Fruit fly (Drosophila melanogaster) whole organism, wandering third instar larva: ENCODE data around the gene PIG-Wb.
A peak's percentile ranks its signal among the peaks of the same experiment; 100 is the strongest.

Experiments used
- CG32264 ChIP-seq: fragments of 200-800 bp; sonication (Bioruptor generic); optimal IDR thresholded peaks from 2 replicates; lab custom pipeline; 2016; ENCODE audit warnings: missing biosample characterization, missing genetic modification characterization
- Dfd ChIP-seq: fragments of >200 bp; optimal IDR thresholded peaks from 2 replicates; lab custom pipeline; 2017; ENCODE audit warnings: missing biosample characterization, missing genetic modification characterization
- Dif ChIP-seq: fragments of 200-275, 200-300 bp; sonication (Bioruptor generic); optimal IDR thresholded peaks from 2 replicates; lab custom pipeline; 2018; ENCODE audit warnings: missing biosample characterization, missing genetic modification characterization; ENCODE audit not compliant: partially characterized antibody
- HLH106 ChIP-seq: fragments of 200-800 bp; optimal IDR thresholded peaks from 3 replicates; lab custom pipeline; 2019; ENCODE audit warnings: missing biosample characterization, mild to moderate bottlenecking, missing genetic modification characterization, moderate library complexity
- Hnf4 ChIP-seq: fragments of 200-800 bp; sonication (Bioruptor generic); optimal IDR thresholded peaks from 2 replicates; lab custom pipeline; 2016; ENCODE audit warnings: missing biosample characterization, mild to moderate bottlenecking, missing genetic modification characterization
- Hr78 ChIP-seq: fragments of >200 bp; optimal IDR thresholded peaks from 2 replicates; lab custom pipeline; 2017; ENCODE audit warnings: missing biosample characterization, missing genetic modification characterization
- Hr83 ChIP-seq: fragments of 200-300 bp; sonication (Bioruptor generic); optimal IDR thresholded peaks from 2 replicates; lab custom pipeline; 2016; ENCODE audit warnings: missing biosample characterization, mild to moderate bottlenecking, missing genetic modification characterization, moderate library complexity; ENCODE audit not compliant: poor library complexity, severe bottlenecking
- Jra ChIP-seq: sonication (Bioruptor generic); optimal IDR thresholded peaks from 2 replicates; lab custom pipeline; 2016; ENCODE audit warnings: missing biosample characterization, missing genetic modification characterization
- Mio ChIP-seq: sonication (Bioruptor generic); optimal IDR thresholded peaks from 2 replicates; lab custom pipeline; 2016; ENCODE audit warnings: missing biosample characterization, missing genetic modification characterization
- Myc ChIP-seq: fragments of >200 bp; optimal IDR thresholded peaks from 2 replicates; lab custom pipeline; 2017
- N ChIP-seq: fragments of >200 bp; optimal IDR thresholded peaks from 2 replicates; lab custom pipeline; 2018; ENCODE audit warnings: missing biosample characterization, missing external identifiers, missing genetic modification characterization
- OdsH ChIP-seq: fragments of 200-800 bp; sonication (Bioruptor generic); optimal IDR thresholded peaks from 2 replicates; lab custom pipeline; 2016; ENCODE audit warnings: missing biosample characterization, mild to moderate bottlenecking, missing genetic modification characterization
- Rel ChIP-seq, 2 experiments: fragments of 200-800 bp; sonication (Bioruptor generic) in 1 of 2; optimal IDR thresholded peaks; 2 replicates in 1 of 2; 3 replicates in 1 of 2; lab custom pipeline; 2016 to 2019; ENCODE audit warnings: mild to moderate bottlenecking in 2 of 2, missing biosample characterization in 2 of 2, missing genetic modification characterization in 2 of 2, moderate library complexity in 1 of 2
- Sp1 ChIP-seq: fragments of 200-800 bp; sonication (Bioruptor generic); optimal IDR thresholded peaks from 3 replicates; lab custom pipeline; 2019; ENCODE audit warnings: missing biosample characterization, mild to moderate bottlenecking, missing genetic modification characterization, moderate library complexity
- Vsx2 ChIP-seq: fragments of 200-300, 225-300 bp; sonication (Bioruptor generic); optimal IDR thresholded peaks from 2 replicates; lab custom pipeline; 2018; ENCODE audit warnings: missing biosample characterization, missing genetic modification characterization; ENCODE audit not compliant: partially characterized antibody
- br ChIP-seq: fragments of 200-800 bp; sonication (Bioruptor generic); optimal IDR thresholded peaks from 2 replicates; lab custom pipeline; 2016; ENCODE audit warnings: missing biosample characterization, missing genetic modification characterization
- brk ChIP-seq: fragments of 200-800 bp; sonication (Bioruptor generic); optimal IDR thresholded peaks from 2 replicates; lab custom pipeline; 2016; ENCODE audit warnings: missing biosample characterization, mild to moderate bottlenecking, missing genetic modification characterization
- dl ChIP-seq, 2 experiments: fragments of 175-275, 200-275 bp in 1 of 2; fragments of 200-275 bp in 1 of 2; sonication (Bioruptor generic); optimal IDR thresholded peaks; lab custom pipeline; 2018; ENCODE audit warnings: mild to moderate bottlenecking in 2 of 2, missing biosample characterization in 2 of 2, missing genetic modification characterization in 2 of 2, moderate library complexity in 2 of 2; ENCODE audit not compliant: partially characterized antibody in 2 of 2, insufficient read depth in 1 of 2
- dmrt93B ChIP-seq: fragments of 200-800 bp; sonication (Bioruptor generic); optimal IDR thresholded peaks from 2 replicates; lab custom pipeline; 2018; ENCODE audit warnings: missing biosample characterization, mild to moderate bottlenecking, missing genetic modification characterization
- ey ChIP-seq: fragments of 200-800 bp; sonication (Bioruptor generic); optimal IDR thresholded peaks from 2 replicates; lab custom pipeline; 2016; ENCODE audit warnings: missing biosample characterization, missing genetic modification characterization
- foxo ChIP-seq, 2 experiments: fragments of 200-800 bp; sonication (Bioruptor generic); optimal IDR thresholded peaks; 2 replicates in 1 of 2; 3 replicates in 1 of 2; lab custom pipeline; 2016 to 2017; ENCODE audit warnings: missing biosample characterization in 2 of 2, missing genetic modification characterization in 2 of 2
- fru ChIP-seq: fragments of 200-800 bp; sonication (Bioruptor generic); optimal IDR thresholded peaks from 3 replicates; lab custom pipeline; 2016; ENCODE audit warnings: missing biosample characterization, mild to moderate bottlenecking, missing genetic modification characterization
- h ChIP-seq: fragments of 200-800 bp; sonication (Bioruptor generic); optimal IDR thresholded peaks from 3 replicates; lab custom pipeline; 2016; ENCODE audit warnings: missing biosample characterization, mild to moderate bottlenecking, missing genetic modification characterization
- jim ChIP-seq: fragments of 175-275, 200-325 bp; sonication (Bioruptor generic); optimal IDR thresholded peaks from 2 replicates; lab custom pipeline; 2016; ENCODE audit warnings: missing biosample characterization, mild to moderate bottlenecking, missing genetic modification characterization
- lola ChIP-seq: fragments of >200 bp; optimal IDR thresholded peaks from 2 replicates; lab custom pipeline; 2017; ENCODE audit warnings: missing biosample characterization, missing genetic modification characterization
- rgr ChIP-seq: fragments of 200-800 bp; sonication (Bioruptor generic); optimal IDR thresholded peaks from 3 replicates; lab custom pipeline; 2016; ENCODE audit warnings: missing biosample characterization, mild to moderate bottlenecking, missing genetic modification characterization
- sage ChIP-seq: fragments of 200-800 bp; sonication (Bioruptor generic); optimal IDR thresholded peaks from 2 replicates; lab custom pipeline; 2016; ENCODE audit warnings: missing biosample characterization, mild to moderate bottlenecking, missing genetic modification characterization
- tai ChIP-seq: sonication (Bioruptor generic); optimal IDR thresholded peaks from 2 replicates; lab custom pipeline; 2016; ENCODE audit warnings: missing biosample characterization, missing genetic modification characterization
- usp ChIP-seq: fragments of >200 bp; optimal IDR thresholded peaks from 2 replicates; lab custom pipeline; 2017; ENCODE audit warnings: missing biosample characterization, missing genetic modification characterization
- woc ChIP-seq: sonication (Bioruptor generic); optimal IDR thresholded peaks from 2 replicates; lab custom pipeline; 2016; ENCODE audit warnings: missing biosample characterization, mild to moderate bottlenecking, missing genetic modification characterization

Gene PIG-Wb

dm6 chr3L:1723053-1723452, 14.9 kb downstream of the PIG-Wb start, which contains the start of gene CG18171:
TSS of gene CG18171 (minus strand) at chr3L:1723153.
- TF ChIP-seq tai (GFP tag; lab: Kevin White, UChicago), result no peak
- TF ChIP-seq Hr78 (GFP tag; lab: Kevin White, UChicago), result no peak
- TF ChIP-seq Hr83 (GFP tag; lab: Kevin White, UChicago), result no peak
- TF ChIP-seq brk (GFP tag; lab: Kevin White, UChicago), result no peak
- TF ChIP-seq CG32264 (GFP tag; lab: Kevin White, UChicago), result no peak
- no peak for TF ChIP-seq dmrt93B
- TF ChIP-seq Jra (GFP tag; lab: Kevin White, UChicago), result no peak
- TF ChIP-seq usp, result no peak
- no peak for TF ChIP-seq lola (GFP tag; lab: Kevin White, UChicago)
- no peak for TF ChIP-seq woc (GFP tag; lab: Kevin White, UChicago)
- TF ChIP-seq h (GFP tag; lab: Kevin White, UChicago), result no peak
- no peak for TF ChIP-seq rgr (GFP tag; lab: Kevin White, UChicago)
- no peak for TF ChIP-seq Hnf4 (GFP tag; lab: Kevin White, UChicago)
- no peak for TF ChIP-seq dl (GFP tag; optimal IDR thresholded peaks at IDR 0.05; lab: Kevin White, UChicago; ENCODE audit: insufficient read depth in 1 of 2, partially characterized antibody in 2 of 2)
- no peak for TF ChIP-seq Myc (lab: Kevin White, UChicago)
- no peak for TF ChIP-seq Mio (GFP tag; lab: Kevin White, UChicago)
- TF ChIP-seq, all 38 proteins: peak for 0

- TF ChIP-seq Hr78 (GFP tag; lab: Kevin White, UChicago), result no peak
- TF ChIP-seq Dfd (GFP tag; lab: Kevin White, UChicago), result no peak
- TF ChIP-seq rgr (GFP tag; lab: Kevin White, UChicago), result no peak
- no peak for TF ChIP-seq dl (GFP tag; optimal IDR thresholded peaks at IDR 0.05; lab: Kevin White, UChicago; ENCODE audit: insufficient read depth in 1 of 2, partially characterized antibody in 2 of 2)
- TF ChIP-seq h (GFP tag; lab: Kevin White, UChicago), result no peak
- TF ChIP-seq HLH106, result no peak
- TF ChIP-seq, all 38 proteins: peak for 0
These were observed 26.7 kb downstream of the PIG-Wb start for dm6 chr3L:1711218-1711617.

- TF ChIP-seq lola (GFP tag; lab: Kevin White, UChicago) (no peak), tai (GFP tag; lab: Kevin White, UChicago) (no peak), rgr (GFP tag; lab: Kevin White, UChicago) (peak; percentile 24), HLH106 (peak; percentile 29), foxo (GFP tag; optimal IDR thresholded peaks at IDR 0.05; lab: Kevin White, UChicago) (peak in 1 of 2 experiments; percentile 25), brk (GFP tag; lab: Kevin White, UChicago) (no peak), Hr78 (GFP tag; lab: Kevin White, UChicago) (no peak), Dif (GFP tag; lab: Kevin White, UChicago) (no peak), Vsx2 (no peak), usp (no peak), h (GFP tag; lab: Kevin White, UChicago) (peak; percentile 52), CG32264 (GFP tag; lab: Kevin White, UChicago) (no peak), ey (GFP tag; lab: Kevin White, UChicago) (peak; percentile 45), woc (GFP tag; lab: Kevin White, UChicago) (peak; percentile 13), Rel (GFP tag; optimal IDR thresholded peaks at IDR 0.05; lab: Kevin White, UChicago) (no peak), Rel (tag; optimal IDR thresholded peaks at IDR 0.05; lab: Kevin White, UChicago) (no peak), OdsH (peak; percentile 10), fru (GFP tag; lab: Kevin White, UChicago) (peak; percentile 50), sage (GFP tag; lab: Kevin White, UChicago) (no peak), Hnf4 (GFP tag; lab: Kevin White, UChicago) (no peak), br (GFP tag; lab: Kevin White, UChicago) (peak; percentile 22), dmrt93B (no peak), Sp1 (peak; percentile 2), jim (GFP tag; lab: Kevin White, UChicago) (no peak), Hr83 (GFP tag; lab: Kevin White, UChicago) (no peak)
These were observed 27.3 kb downstream of the PIG-Wb start for dm6 chr3L:1710562-1710961.

dm6 chr3L:1709161-1709560, 28.7 kb downstream of the PIG-Wb start:
- no peak for TF ChIP-seq brk (GFP tag; lab: Kevin White, UChicago)
- TF ChIP-seq Jra (GFP tag; lab: Kevin White, UChicago), result no peak
- TF ChIP-seq Rel (GFP tag; optimal IDR thresholded peaks at IDR 0.05; lab: Kevin White, UChicago), result no peak
- no peak for TF ChIP-seq Rel (tag; optimal IDR thresholded peaks at IDR 0.05; lab: Kevin White, UChicago)
- TF ChIP-seq fru (GFP tag; lab: Kevin White, UChicago), result no peak
- no peak for TF ChIP-seq lola (GFP tag; lab: Kevin White, UChicago)
- no peak for TF ChIP-seq Mio (GFP tag; lab: Kevin White, UChicago)
- no peak for TF ChIP-seq Hr78 (GFP tag; lab: Kevin White, UChicago)
- no peak for TF ChIP-seq usp
- no peak for TF ChIP-seq N (GFP tag; lab: Kevin White, UChicago)
